Worm (Caenorhabditis elegans) whole organism, early embryonic: ENCODE results near the gene Y53C12A.8.
"Not testable (repeated sequence)": the region's sequence is repeated elsewhere in the genome, so short reads cannot be mapped to it uniquely, and the experiment has no call there.

Experiments used
- B0310.2 ChIP-seq: sonication (generic microtip); optimal IDR thresholded peaks from 2 replicates; lab custom pipeline; 2016; ENCODE audit warnings: mild to moderate bottlenecking, missing genetic modification characterization, missing compliant biosample characterization
- F13C5.2 ChIP-seq: sonication (generic microtip); optimal IDR thresholded peaks from 2 replicates; lab custom pipeline; 2017; ENCODE audit warnings: mild to moderate bottlenecking, missing genetic modification characterization, inconsistent platforms, missing compliant biosample characterization
- aly-1 ChIP-seq: sonication (generic microtip); optimal IDR thresholded peaks from 2 replicates; lab custom pipeline; 2016; ENCODE audit warnings: missing genetic modification characterization, missing compliant biosample characterization
- ama-1 ChIP-seq: fragments of 150-350 bp; optimal IDR thresholded peaks from 2 replicates; lab custom pipeline; 2014
- ceh-13 ChIP-seq: fragments of 200-800 bp; sonication (Bioruptor generic); optimal IDR thresholded peaks from 2 replicates; lab custom pipeline; 2018; ENCODE audit warnings: mild to moderate bottlenecking, missing genetic modification characterization, missing compliant biosample characterization
- ceh-36 ChIP-seq: sonication (generic microtip); optimal IDR thresholded peaks from 2 replicates; lab custom pipeline; 2016; ENCODE audit warnings: missing genetic modification characterization, inconsistent platforms, missing compliant biosample characterization
- ets-7 ChIP-seq: sonication (generic microtip); optimal IDR thresholded peaks from 2 replicates; lab custom pipeline; 2016; ENCODE audit warnings: missing genotype, missing genetic modification characterization, missing compliant biosample characterization
- flt-1 ChIP-seq: fragments of 200-800 bp; sonication (Bioruptor generic); IDR thresholded peaks from 2 replicates; pipeline ENCODE4 v1.3.6; 2022; ENCODE audit warnings: missing genetic modification characterization, missing compliant biosample characterization
- hmbx-1 ChIP-seq: sonication (generic microtip); optimal IDR thresholded peaks from 2 replicates; lab custom pipeline; 2016; ENCODE audit warnings: mild to moderate bottlenecking, missing genetic modification characterization, missing compliant biosample characterization
- hmg-4 ChIP-seq: fragments of 200-800 bp; sonication (Bioruptor generic); optimal IDR thresholded peaks from 2 replicates; lab custom pipeline; 2018; ENCODE audit warnings: mild to moderate bottlenecking, missing genetic modification characterization, missing compliant biosample characterization
- hnd-1 ChIP-seq: sonication (generic microtip); optimal IDR thresholded peaks from 2 replicates; lab custom pipeline; 2016; ENCODE audit warnings: missing genetic modification characterization, missing compliant biosample characterization
- pes-1 ChIP-seq: fragments of 200-800 bp; sonication (Bioruptor generic); IDR thresholded peaks from 2 replicates; pipeline ENCODE4 v1.3.6; 2022; ENCODE audit warnings: missing genetic modification reagents, missing genetic modification characterization, missing compliant biosample characterization
- scrt-1 ChIP-seq: fragments of 200-800 bp; sonication (Bioruptor generic); IDR thresholded peaks from 2 replicates; pipeline ENCODE4 v1.3.6; 2022; ENCODE audit warnings: missing genetic modification characterization, missing compliant biosample characterization
- sea-1 ChIP-seq: fragments of 200-800 bp; sonication (Bioruptor generic); conservative IDR thresholded peaks from 2 replicates; pipeline ENCODE4 v1.3.6; 2022; ENCODE audit warnings: missing genetic modification characterization, missing compliant biosample characterization
- tbx-11 ChIP-seq: fragments of 200-800 bp; sonication (Bioruptor generic); IDR thresholded peaks from 2 replicates; pipeline ENCODE4 v1.3.6; 2022; ENCODE audit warnings: missing genetic modification characterization, missing compliant biosample characterization
- tbx-37 ChIP-seq: fragments of 200-800 bp; sonication (Bioruptor generic); conservative IDR thresholded peaks from 2 replicates; pipeline ENCODE4 v1.3.6; 2022; ENCODE audit warnings: missing genetic modification reagents, missing genetic modification characterization, missing compliant biosample characterization
- tra-4 ChIP-seq: sonication (generic microtip); optimal IDR thresholded peaks from 2 replicates; lab custom pipeline; 2017; ENCODE audit warnings: missing genetic modification characterization, missing compliant biosample characterization

The Y53C12A.8 gene

ce11 chrII:9729866-9730265 is 29.6 kb upstream of the Y53C12A.8 start:
- TF ChIP-seq flt-1 (no peak), pes-1 (no peak), hnd-1 (tag; lab: Kevin White, UChicago) (no peak), sea-1 (no peak), hmg-4 (GFP tag; lab: Kevin White, UChicago) (no peak), ceh-13 (no peak), tbx-11 (no peak), tra-4 (tag; lab: Kevin White, UChicago) (no peak), ama-1 (lab: Kevin White, UChicago) (no peak), B0310.2 (tag; lab: Kevin White, UChicago) (no peak), ceh-36 (tag; lab: Kevin White, UChicago) (no peak), F13C5.2 (tag; lab: Kevin White, UChicago) (no peak), ets-7 (no peak), scrt-1 (no peak), hmbx-1 (tag; lab: Kevin White, UChicago) (no peak), aly-1 (no peak)

- no peak for TF ChIP-seq B0310.2 (tag; lab: Kevin White, UChicago)
- no peak for TF ChIP-seq sea-1
- no peak for TF ChIP-seq scrt-1
- no peak for TF ChIP-seq hmbx-1 (tag; lab: Kevin White, UChicago)
- TF ChIP-seq hmg-4 (GFP tag; lab: Kevin White, UChicago): no peak
- TF ChIP-seq ceh-13: no peak
- TF ChIP-seq F13C5.2 (tag; lab: Kevin White, UChicago): no peak
- no peak for TF ChIP-seq ceh-36 (tag; lab: Kevin White, UChicago)
- TF ChIP-seq flt-1: no peak
- TF ChIP-seq hnd-1 (tag; lab: Kevin White, UChicago): no peak
These were observed 28.9 kb upstream of the Y53C12A.8 start for ce11 chrII:9729196-9729595.

- TF ChIP-seq tbx-11 (no peak), ceh-13 (no peak), hmbx-1 (tag; lab: Kevin White, UChicago) (no peak), B0310.2 (tag; lab: Kevin White, UChicago) (no peak), scrt-1 (no peak), tra-4 (tag; lab: Kevin White, UChicago) (no peak), F13C5.2 (tag; lab: Kevin White, UChicago) (no peak), aly-1 (no peak), hmg-4 (GFP tag; lab: Kevin White, UChicago) (no peak), hnd-1 (tag; lab: Kevin White, UChicago) (no peak), ets-7 (no peak), sea-1 (no peak), flt-1 (no peak)
These were observed 28.2 kb upstream of the Y53C12A.8 start for ce11 chrII:9728506-9728905.

DNA sequence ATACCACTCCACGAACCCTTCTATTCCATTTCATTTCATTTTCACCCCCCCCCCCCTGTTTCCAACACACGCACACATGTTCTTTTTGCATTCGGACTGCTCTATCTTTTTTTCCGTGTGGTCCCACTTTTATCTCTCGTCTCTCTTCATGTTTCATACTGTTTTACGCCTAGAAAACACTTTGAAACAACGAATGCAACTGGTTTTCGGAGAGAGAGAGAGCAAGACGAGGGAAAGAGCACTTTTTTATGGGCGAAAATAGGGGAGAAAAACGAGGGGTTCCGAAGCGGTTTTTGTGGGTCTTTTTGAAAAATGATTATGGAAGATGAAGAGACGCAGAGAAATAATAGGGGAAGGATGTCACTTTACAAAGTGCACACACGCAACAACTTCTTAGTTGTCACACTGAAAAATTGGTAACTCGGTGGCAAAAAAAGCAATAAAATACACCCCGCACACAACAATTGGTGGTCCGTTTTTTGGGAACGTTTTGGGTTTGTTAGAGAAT is 27.0 kb upstream of the Y53C12A.8 start:
- no peak for TF ChIP-seq tra-4 (tag; lab: Kevin White, UChicago)
- no peak for TF ChIP-seq hmbx-1 (tag; lab: Kevin White, UChicago)
- no peak for TF ChIP-seq hmg-4 (GFP tag; lab: Kevin White, UChicago)
- no peak for TF ChIP-seq ceh-13
- no peak for TF ChIP-seq ets-7
- TF ChIP-seq scrt-1: no peak
- TF ChIP-seq aly-1: no peak
- TF ChIP-seq ceh-36 (tag; lab: Kevin White, UChicago): no peak
- no peak for TF ChIP-seq pes-1
- TF ChIP-seq flt-1: no peak
- no peak for TF ChIP-seq sea-1
- no peak for TF ChIP-seq tbx-11
- TF ChIP-seq B0310.2 (tag; lab: Kevin White, UChicago): no peak
- no peak for TF ChIP-seq tbx-37 (GFP tag; lab: Robert Waterston, UW)
- TF ChIP-seq ama-1 (lab: Kevin White, UChicago): no peak
- no peak for TF ChIP-seq hnd-1 (tag; lab: Kevin White, UChicago)

- TF ChIP-seq tbx-37 (GFP tag; lab: Robert Waterston, UW) (no peak), ama-1 (lab: Kevin White, UChicago) (no peak), ceh-13 (no peak), pes-1 (no peak), flt-1 (no peak), B0310.2 (tag; lab: Kevin White, UChicago) (no peak)
These were observed 24.8 kb upstream of the Y53C12A.8 start for ce11 chrII:9725056-9725455.

DNA sequence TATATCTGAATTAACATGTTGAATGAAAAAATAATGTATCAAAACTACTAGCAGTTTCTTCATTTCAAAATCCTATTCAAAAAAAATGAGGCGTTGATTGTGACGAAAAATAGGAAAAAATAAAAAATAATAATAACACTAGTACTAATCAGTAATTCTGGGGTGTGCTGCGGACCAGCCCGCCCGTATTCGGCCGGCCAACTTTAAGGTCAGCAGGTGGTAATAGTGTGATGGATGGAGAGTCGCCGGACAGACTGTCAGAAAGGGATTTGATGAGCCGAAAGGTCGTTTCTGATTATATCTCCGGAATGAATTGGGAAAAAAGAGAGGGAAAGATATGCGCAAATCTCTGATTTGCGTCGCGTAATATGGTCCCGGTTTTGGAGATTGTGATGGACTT is 24.2 kb upstream of the Y53C12A.8 start, which contains the start of gene cutl-2:
TSS of gene cutl-2 (minus strand) at position 210 of the 400 bp plus-strand sequence.
- no peak for TF ChIP-seq tbx-37 (GFP tag; lab: Robert Waterston, UW)
- TF ChIP-seq ets-7: no peak
- TF ChIP-seq ceh-36 (tag; lab: Kevin White, UChicago): no peak
- no peak for TF ChIP-seq B0310.2 (tag; lab: Kevin White, UChicago)
- TF ChIP-seq ama-1 (lab: Kevin White, UChicago): no peak
- no peak for TF ChIP-seq hmbx-1 (tag; lab: Kevin White, UChicago)
- no peak for TF ChIP-seq tra-4 (tag; lab: Kevin White, UChicago)
- no peak for TF ChIP-seq tbx-11
- TF ChIP-seq F13C5.2 (tag; lab: Kevin White, UChicago): no peak
- no peak for TF ChIP-seq sea-1
- TF ChIP-seq hnd-1 (tag; lab: Kevin White, UChicago): no peak
- no peak for TF ChIP-seq pes-1
- TF ChIP-seq ceh-13: no peak
- no peak for TF ChIP-seq aly-1

- not testable (repeated sequence) for TF ChIP-seq pes-1; aly-1; tra-4 (tag; lab: Kevin White, UChicago)
These were observed 18.5 kb upstream of the Y53C12A.8 start, which contains the start of gene Y53C12A.11 for ce11 chrII:9718631-9719252. Y53C12A.11 (minus strand) TSS chrII:9718698.

DNA sequence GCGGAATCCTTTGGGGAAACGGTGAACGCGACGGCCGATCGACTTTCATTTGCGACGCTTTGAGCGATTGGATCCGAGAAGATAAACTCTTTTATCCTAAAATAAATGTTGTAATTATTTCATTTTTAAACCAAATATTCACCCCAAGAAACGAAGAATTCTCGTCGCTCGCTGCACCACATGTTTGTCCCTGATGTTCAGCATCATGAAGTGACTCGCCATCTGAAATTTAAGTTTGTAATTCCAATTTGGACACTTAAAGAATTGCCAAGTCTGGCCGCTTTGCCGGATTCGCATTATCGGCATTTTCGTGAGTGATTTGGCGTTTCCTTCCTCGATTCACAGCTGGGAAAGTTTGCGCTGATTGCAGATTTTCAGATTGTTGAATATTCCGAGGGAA is 17.6 kb upstream of the Y53C12A.8 start, which contains the start of gene Y53C12A.6:
TSS of gene Y53C12A.6 (minus strand) at position 101 of the 400 bp plus-strand sequence.
- no peak for TF ChIP-seq hnd-1 (tag; lab: Kevin White, UChicago)
- no peak for TF ChIP-seq aly-1
- TF ChIP-seq tbx-37 (GFP tag; lab: Robert Waterston, UW): no peak
- TF ChIP-seq tbx-11: no peak
- no peak for TF ChIP-seq ets-7
- TF ChIP-seq ama-1 (lab: Kevin White, UChicago): no peak
